Worm (Caenorhabditis elegans) whole organism, young adult: ENCODE results near the gene magu-2.

Source experiments
- F49E8.2 ChIP-seq: sonication (generic microtip); optimal IDR thresholded peaks from 3 replicates; lab custom pipeline; 2017; ENCODE audit warnings: missing genetic modification characterization, mild to moderate bottlenecking, missing compliant biosample characterization, antibody characterized with exemption, moderate library complexity; ENCODE audit not compliant: insufficient read depth
- ama-1 ChIP-seq, 3 experiments: fragments of 150-350 bp in 1 of 3; sonication (generic microtip) in 2 of 3; optimal IDR thresholded peaks; 2 replicates each; lab custom pipeline; 2014 to 2018; ENCODE audit warnings: missing biosample characterization in 2 of 3, missing genetic modification characterization in 2 of 3, missing genetic modification reagents in 2 of 3
- hlh-26 ChIP-seq: fragments of 200-800 bp; sonication (Bioruptor generic); conservative IDR thresholded peaks from 2 replicates; pipeline ENCODE4 v1.3.6; 2022; ENCODE audit warnings: missing genetic modification reagents, missing genetic modification characterization, missing compliant biosample characterization
- rec-8 ChIP-seq, 2 experiments: sonication (generic microtip); optimal IDR thresholded peaks; 2 replicates each; lab custom pipeline; 2016; ENCODE audit warnings: mild to moderate bottlenecking in 2 of 2, missing genetic modification characterization in 2 of 2, missing genetic modification reagents in 2 of 2, missing genotype in 2 of 2, missing biosample characterization in 1 of 2, missing compliant biosample characterization in 1 of 2, moderate library complexity in 1 of 2

- TF ChIP-seq hlh-26 (GFP tag; lab: Robert Waterston, UW) = no peak
- no peak for TF ChIP-seq rec-8 (tag; optimal IDR thresholded peaks at IDR 0.05; lab: Kevin White, UChicago)
- TF ChIP-seq ama-1 (optimal IDR thresholded peaks at IDR 0.05; lab: Kevin White, UChicago) = no peak
- TF ChIP-seq ama-1 (GFP tag; optimal IDR thresholded peaks at IDR 0.05; lab: Kevin White, UChicago) = no peak
- no peak for TF ChIP-seq F49E8.2 (tag; lab: Kevin White, UChicago)
Observed at ce11 chrV:8805047-8805446, 4.2 kb upstream of the magu-2 start.
